Worm (Caenorhabditis elegans) whole organism, L4 larva: ENCODE data around the gene K02A6.2.

Experiments
- F26F4.8 ChIP-seq: fragments of 200-800 bp; sonication (Bioruptor generic); conservative IDR thresholded peaks from 2 replicates; pipeline ENCODE4 v1.3.6; 2022; ENCODE audit warnings: missing genetic modification characterization, missing compliant biosample characterization
- F37D6.2 ChIP-seq: sonication (generic microtip); optimal IDR thresholded peaks from 2 replicates; lab custom pipeline; 2016; ENCODE audit warnings: mild to moderate bottlenecking, missing genetic modification characterization, missing compliant biosample characterization
- Y48G9A.11 ChIP-seq: fragments of 200-800 bp; sonication (Bioruptor generic); IDR thresholded peaks from 2 replicates; pipeline ENCODE4 v1.3.6; 2022; ENCODE audit warnings: missing genetic modification reagents, missing genetic modification characterization, missing compliant biosample characterization
- Y5F2A.4 ChIP-seq: fragments of 200-800 bp; sonication (Bioruptor generic); optimal IDR thresholded peaks from 2 replicates; lab custom pipeline; 2018; ENCODE audit warnings: mild to moderate bottlenecking, missing genetic modification characterization, missing compliant biosample characterization
- Y75B8A.6 ChIP-seq: fragments of 200-800 bp; sonication (Bioruptor generic); IDR thresholded peaks from 2 replicates; pipeline ENCODE4 v1.3.6; 2022; ENCODE audit warnings: missing genetic modification reagents, missing genetic modification characterization, missing compliant biosample characterization
- ZK546.5 ChIP-seq, 2 experiments: sonication (generic microtip); optimal IDR thresholded peaks; 2 replicates each; lab custom pipeline; 2017; ENCODE audit warnings: missing biosample characterization in 2 of 2, missing genetic modification characterization in 2 of 2
- aha-1 ChIP-seq: fragments of 150-350 bp; peaks from one replicate; lab custom pipeline; 2014; ENCODE audit warnings: missing biosample characterization, missing genetic modification characterization
- aly-2 ChIP-seq: sonication (generic microtip); optimal IDR thresholded peaks from 2 replicates; lab custom pipeline; 2018; ENCODE audit warnings: missing biosample characterization, missing genetic modification characterization
- arid-1 ChIP-seq: fragments of 200-800 bp; sonication (Bioruptor generic); conservative IDR thresholded peaks from 2 replicates; pipeline ENCODE4 v1.3.6; 2022; ENCODE audit warnings: missing genetic modification reagents, missing genetic modification characterization, missing compliant biosample characterization
- attf-4 ChIP-seq: sonication (generic microtip); optimal IDR thresholded peaks from 3 replicates; lab custom pipeline; 2017; ENCODE audit warnings: missing biosample characterization, missing genetic modification characterization
- ceh-32 ChIP-seq: sonication (generic microtip); optimal IDR thresholded peaks from 2 replicates; lab custom pipeline; 2016; ENCODE audit warnings: mild to moderate bottlenecking, missing genetic modification characterization, missing compliant biosample characterization; ENCODE audit not compliant: poor library complexity
- ceh-62 ChIP-seq: sonication (generic microtip); optimal IDR thresholded peaks from 2 replicates; lab custom pipeline; 2017; ENCODE audit warnings: missing biosample characterization, missing genetic modification characterization
- ceh-82 ChIP-seq: sonication (generic microtip); optimal IDR thresholded peaks from 2 replicates; lab custom pipeline; 2017; ENCODE audit warnings: missing biosample characterization, missing genetic modification characterization
- dmd-8 ChIP-seq: fragments of 200-800 bp; sonication (Bioruptor generic); IDR thresholded peaks from 2 replicates; pipeline ENCODE4 v1.3.6; 2022; ENCODE audit warnings: missing genetic modification characterization, missing compliant biosample characterization
- dmd-9 ChIP-seq: fragments of 200-800 bp; sonication (Bioruptor generic); IDR thresholded peaks from 2 replicates; pipeline ENCODE4 v1.3.6; 2022; ENCODE audit warnings: missing genetic modification reagents, missing genetic modification characterization, missing compliant biosample characterization
- egl-27 ChIP-seq: sonication (generic microtip); optimal IDR thresholded peaks from 3 replicates; lab custom pipeline; 2017; ENCODE audit warnings: missing biosample characterization, missing genetic modification reagents, missing genetic modification characterization
- egl-43 ChIP-seq: fragments of 200-800 bp; sonication (Bioruptor generic); IDR thresholded peaks from 2 replicates; pipeline ENCODE4 v1.3.6; 2022; ENCODE audit warnings: missing genetic modification reagents, missing genetic modification characterization, missing compliant biosample characterization
- fos-1 ChIP-seq: fragments of 150-350 bp; optimal IDR thresholded peaks from 2 replicates; lab custom pipeline; 2014; ENCODE audit warnings: missing biosample characterization, missing genetic modification characterization
- gei-8 ChIP-seq: fragments of 200-800 bp; sonication (Bioruptor generic); optimal IDR thresholded peaks from 2 replicates; lab custom pipeline; 2018; ENCODE audit warnings: mild to moderate bottlenecking, missing genetic modification characterization, missing compliant biosample characterization
- hmg-1.1 ChIP-seq: fragments of 200-800 bp; sonication (Bioruptor generic); IDR thresholded peaks from 2 replicates; pipeline ENCODE4 v1.3.6; 2022; ENCODE audit warnings: missing genetic modification reagents, missing genetic modification characterization, missing compliant biosample characterization
- lim-7 ChIP-seq: fragments of 200-800 bp; sonication (Bioruptor generic); IDR thresholded peaks from 2 replicates; pipeline ENCODE4 v1.3.6; 2022; ENCODE audit warnings: missing genetic modification characterization, missing compliant biosample characterization
- lin-13 ChIP-seq: fragments of 150-350 bp; optimal IDR thresholded peaks from 2 replicates; lab custom pipeline; 2014; ENCODE audit warnings: missing biosample characterization, missing genetic modification reagents, missing genetic modification characterization
- lin-29 ChIP-seq: fragments of 200-800 bp; sonication (Bioruptor generic); IDR thresholded peaks from 2 replicates; pipeline ENCODE4 v1.3.6; 2022; ENCODE audit warnings: missing genetic modification reagents, missing genetic modification characterization, missing compliant biosample characterization
- lin-38 ChIP-seq: fragments of 200-800 bp; sonication (Bioruptor generic); IDR thresholded peaks from 2 replicates; pipeline ENCODE4 v1.3.6; 2022; ENCODE audit warnings: missing genetic modification reagents, missing genetic modification characterization, missing compliant biosample characterization
- lin-39 ChIP-seq: fragments of 150-350 bp; optimal IDR thresholded peaks from 2 replicates; lab custom pipeline; 2014; ENCODE audit warnings: missing biosample characterization, missing genetic modification reagents, missing genetic modification characterization
- mdt-29 ChIP-seq: fragments of 200-800 bp; sonication (Bioruptor generic); IDR thresholded peaks from 2 replicates; pipeline ENCODE4 v1.3.6; 2022; ENCODE audit warnings: missing genetic modification reagents, missing genetic modification characterization, missing compliant biosample characterization
- mxl-3 ChIP-seq: fragments of 200-800 bp; sonication (Bioruptor generic); optimal IDR thresholded peaks from 2 replicates; lab custom pipeline; 2018; ENCODE audit warnings: mild to moderate bottlenecking, missing genetic modification characterization, missing compliant biosample characterization
- nhr-11 ChIP-seq: fragments of 150-350 bp; optimal IDR thresholded peaks from 2 replicates; lab custom pipeline; 2014; ENCODE audit warnings: missing biosample characterization, missing genetic modification characterization
- nhr-25 ChIP-seq: sonication (generic microtip); optimal IDR thresholded peaks from 2 replicates; lab custom pipeline; 2017; ENCODE audit warnings: missing genetic modification characterization, mild to moderate bottlenecking, missing compliant biosample characterization, antibody characterized with exemption, moderate library complexity, borderline replicate concordance; ENCODE audit not compliant: insufficient read depth
- nhr-28 ChIP-seq: fragments of 150-350 bp; optimal IDR thresholded peaks from 2 replicates; lab custom pipeline; 2014; ENCODE audit warnings: missing biosample characterization, missing genetic modification characterization
- pha-4 ChIP-seq, 2 experiments: fragments of 150-350 bp in 1 of 2; fragments of 200-800 bp in 1 of 2; sonication (Bioruptor generic) in 1 of 2; IDR thresholded peaks in 1 of 2; optimal IDR thresholded peaks in 1 of 2; 2 replicates each; pipeline versions ENCODE4 v1.3.6 to Lab custom; 2014 to 2022; ENCODE audit warnings: missing genetic modification characterization in 2 of 2, missing genetic modification reagents in 2 of 2, missing biosample characterization in 1 of 2, missing compliant biosample characterization in 1 of 2
- rbr-2 ChIP-seq: sonication (generic microtip); optimal IDR thresholded peaks from 2 replicates; lab custom pipeline; 2016; ENCODE audit warnings: missing genotype, missing genetic modification characterization, missing compliant biosample characterization
- sdz-12 ChIP-seq: fragments of 200-800 bp; sonication (Bioruptor generic); optimal IDR thresholded peaks from 2 replicates; lab custom pipeline; 2018; ENCODE audit warnings: mild to moderate bottlenecking, missing genetic modification characterization, missing compliant biosample characterization
- snpc-1.2 ChIP-seq: fragments of 200-800 bp; sonication (Bioruptor generic); IDR thresholded peaks from 2 replicates; pipeline ENCODE4 v1.3.6; 2022; ENCODE audit warnings: missing genetic modification reagents, missing genetic modification characterization, missing compliant biosample characterization
- tag-97 ChIP-seq: fragments of 200-800 bp; sonication (Bioruptor generic); IDR thresholded peaks from 2 replicates; pipeline ENCODE4 v1.3.6; 2022; ENCODE audit warnings: missing genetic modification characterization, missing compliant biosample characterization
- unc-62 ChIP-seq, 3 experiments: fragments of 150-350 bp in 1 of 3; sonication (generic microtip); optimal IDR thresholded peaks in 2 of 3; peaks in 1 of 3; 1 replicate in 1 of 3; 2 replicates in 2 of 3; lab custom pipeline; 2014 to 2017; ENCODE audit warnings: missing biosample characterization in 3 of 3, missing genetic modification characterization in 3 of 3, missing genetic modification reagents in 3 of 3, missing genotype in 1 of 3
- zag-1 ChIP-seq: fragments of 150-350 bp; optimal IDR thresholded peaks from 2 replicates; lab custom pipeline; 2014; ENCODE audit warnings: missing biosample characterization, missing genetic modification characterization
- zfp-2 ChIP-seq: sonication (generic microtip); optimal IDR thresholded peaks from 2 replicates; lab custom pipeline; 2016; ENCODE audit warnings: mild to moderate bottlenecking, missing genetic modification characterization, missing compliant biosample characterization
- zfp-3 ChIP-seq: fragments of 200-800 bp; sonication (Bioruptor generic); conservative IDR thresholded peaks from 2 replicates; pipeline ENCODE4 v1.3.6; 2022; ENCODE audit warnings: missing genetic modification reagents, missing genetic modification characterization, missing compliant biosample characterization
- zip-11 ChIP-seq: fragments of 200-800 bp; sonication (Bioruptor generic); IDR thresholded peaks from 2 replicates; pipeline ENCODE4 v1.3.6; 2022; ENCODE audit warnings: missing genetic modification characterization, missing compliant biosample characterization
- zip-2 ChIP-seq: fragments of 150-350 bp; optimal IDR thresholded peaks from 2 replicates; lab custom pipeline; 2014; ENCODE audit warnings: missing biosample characterization, missing genetic modification characterization
- ztf-11 ChIP-seq: fragments of 150-350 bp; optimal IDR thresholded peaks from 2 replicates; lab custom pipeline; 2014; ENCODE audit warnings: missing biosample characterization, missing genetic modification characterization
- ztf-7 ChIP-seq: fragments of 150-350 bp; optimal IDR thresholded peaks from 2 replicates; lab custom pipeline; 2014; ENCODE audit warnings: missing biosample characterization, missing genetic modification characterization

K02A6.2 gene

DNA sequence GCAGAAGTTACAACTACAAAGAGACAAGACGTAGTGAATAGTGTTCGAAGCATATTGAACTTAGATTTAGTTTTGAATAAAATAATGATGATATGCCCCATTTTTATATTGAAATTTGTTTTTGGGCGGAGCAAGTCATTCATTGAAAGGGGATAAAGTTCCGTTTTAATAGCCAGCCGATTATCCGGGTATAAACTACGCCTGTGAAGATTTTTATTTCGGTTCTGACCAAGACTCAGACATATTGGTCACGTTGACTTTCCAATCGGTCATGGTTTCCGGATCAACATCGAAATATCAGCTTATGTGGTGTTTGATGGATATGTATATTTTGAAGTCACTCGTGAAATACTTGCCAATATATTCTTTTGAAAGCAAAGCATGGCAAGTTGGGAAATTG lies 6.2 kb downstream of the K02A6.2 start, which contains the start of gene K02A6.4:
TSS of gene K02A6.4 (minus strand) at position 101 of the 400 bp plus-strand sequence.
- no peak for TF ChIP-seq zip-2 (tag; lab: Kevin White, UChicago)
- no peak for TF ChIP-seq zfp-2 (tag; lab: Kevin White, UChicago)
- TF ChIP-seq dmd-9 (GFP tag; lab: Robert Waterston, UW): no peak
- no peak for TF ChIP-seq egl-27 (tag; lab: Kevin White, UChicago)
- no peak for TF ChIP-seq lin-29 (GFP tag; lab: Robert Waterston, UW)
- no peak for TF ChIP-seq nhr-11 (tag; lab: Kevin White, UChicago)
- TF ChIP-seq snpc-1.2 (GFP tag; lab: Robert Waterston, UW): no peak
- TF ChIP-seq lim-7: no peak
- no peak for TF ChIP-seq attf-4 (tag; lab: Kevin White, UChicago)
- no peak for TF ChIP-seq zfp-3
- TF ChIP-seq aly-2 (tag; lab: Kevin White, UChicago): no peak
- TF ChIP-seq, all 104 proteins: peak for 0

DNA sequence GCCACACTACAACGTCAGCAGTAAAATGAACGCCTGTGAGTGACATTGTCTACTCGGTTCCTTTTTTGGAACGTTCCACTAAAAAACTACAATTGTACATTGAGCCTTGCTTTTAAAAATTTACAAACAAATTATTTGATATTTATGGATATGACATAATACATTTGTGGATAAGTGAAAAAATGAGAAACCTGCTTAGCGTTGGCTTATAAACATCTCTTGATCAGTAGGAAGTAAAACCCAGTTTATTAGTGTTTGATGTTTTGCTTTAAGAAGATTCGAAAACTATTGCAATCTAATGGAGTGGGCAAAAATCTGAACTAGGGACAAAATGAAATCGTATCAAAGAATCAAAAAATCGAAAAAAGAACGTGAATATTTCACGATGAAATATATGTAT lies 7.9 kb downstream of the K02A6.2 start:
- TF ChIP-seq tag-97 (GFP tag; lab: Robert Waterston, UW): no peak
- TF ChIP-seq sdz-12 (GFP tag; lab: Kevin White, UChicago): no peak
- no peak for TF ChIP-seq ztf-11
- no peak for TF ChIP-seq fos-1
- TF ChIP-seq unc-62 (GFP tag; optimal IDR thresholded peaks at IDR 0.05 in 1 of 2; lab: Kevin White, UChicago): peak in 1 of 2 experiments; percentile 90
- no peak for TF ChIP-seq unc-62 (tag; optimal IDR thresholded peaks at IDR 0.05; lab: Kevin White, UChicago)
- TF ChIP-seq zag-1 (tag; lab: Kevin White, UChicago): no peak
- no peak for TF ChIP-seq arid-1 (GFP tag; lab: Robert Waterston, UW)
- no peak for TF ChIP-seq ceh-32 (tag; lab: Kevin White, UChicago)
- no peak for TF ChIP-seq nhr-28 (tag; lab: Kevin White, UChicago)
- TF ChIP-seq Y48G9A.11 (GFP tag; lab: Robert Waterston, UW): no peak
- TF ChIP-seq ceh-82 (tag; lab: Kevin White, UChicago): no peak
- peak; percentile 42 for TF ChIP-seq aha-1 (tag; lab: Kevin White, UChicago)
- TF ChIP-seq F26F4.8: no peak
- TF ChIP-seq ZK546.5 (tag; optimal IDR thresholded peaks at IDR 0.05; lab: Kevin White, UChicago): no peak

DNA sequence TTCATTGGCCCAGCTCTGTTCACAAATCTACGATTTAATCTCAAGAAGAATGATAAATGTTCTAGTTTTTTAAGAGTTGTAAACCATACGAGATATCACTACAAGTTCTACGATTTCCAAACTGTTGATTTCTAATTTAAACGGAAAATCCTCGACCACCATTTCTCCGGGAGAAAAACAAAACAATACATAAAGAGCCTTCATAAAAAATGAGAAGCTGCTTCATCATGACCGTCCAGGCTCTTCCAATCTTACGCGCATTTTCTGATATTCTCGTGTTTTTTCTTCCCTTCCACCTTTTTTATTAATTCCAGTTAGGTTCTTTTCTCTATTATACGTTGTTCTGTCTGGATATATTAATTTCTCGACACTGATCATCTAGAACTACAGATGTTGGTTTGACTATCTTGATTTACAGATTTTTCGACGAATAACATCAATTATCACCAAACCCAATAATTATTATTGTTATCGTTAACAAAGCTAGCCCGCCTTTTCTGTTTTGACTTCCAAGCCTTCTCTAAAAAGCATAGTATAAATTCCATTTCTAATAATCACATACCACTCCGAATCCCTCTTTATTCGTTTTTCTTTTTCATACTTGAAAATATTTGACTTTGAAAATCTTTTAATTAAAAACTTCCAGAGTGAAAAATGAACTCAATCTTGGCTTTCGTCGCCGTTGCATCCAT lies 10.2 kb downstream of the K02A6.2 start, which contains the start of gene C47D2.1:
TSS of gene C47D2.1 (plus strand) at position 642 of the 692 bp plus-strand sequence.
- TF ChIP-seq lin-39 (tag; lab: Kevin White, UChicago): no peak
- TF ChIP-seq aha-1 (tag; lab: Kevin White, UChicago): peak; percentile 91

DNA sequence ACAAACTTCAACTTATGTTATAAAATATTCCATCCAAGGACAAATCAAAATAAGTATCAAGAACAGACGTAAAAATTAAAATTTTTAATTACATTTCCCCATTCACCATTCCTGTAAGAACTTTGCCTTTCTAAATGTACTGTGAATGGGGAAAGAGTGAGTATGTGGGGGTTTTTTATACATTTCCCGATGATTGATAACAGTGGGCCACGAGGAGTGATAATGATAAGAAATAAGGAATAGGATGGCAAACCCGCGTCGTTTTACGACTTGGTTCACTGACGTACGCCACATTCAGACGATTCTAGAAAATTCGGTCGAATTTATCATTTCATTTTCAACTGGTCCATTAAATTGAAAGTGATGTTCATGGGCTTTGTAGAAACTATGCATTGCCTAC lies 13.8 kb downstream of the K02A6.2 start, which contains the start of gene cdd-1:
TSS of gene cdd-1 (minus strand) at position 151 of the 400 bp plus-strand sequence.
- no peak for TF ChIP-seq ztf-7 (tag; lab: Kevin White, UChicago)
- TF ChIP-seq pha-4 (GFP tag; IDR thresholded peaks at IDR 0.05; lab: Robert Waterston, UW): no peak
- TF ChIP-seq pha-4 (tag; optimal IDR thresholded peaks at IDR 0.05; lab: Kevin White, UChicago): no peak
- TF ChIP-seq ceh-62: no peak
- peak; percentile 53 for TF ChIP-seq nhr-28 (tag; lab: Kevin White, UChicago)
- no peak for TF ChIP-seq Y75B8A.6 (GFP tag; lab: Robert Waterston, UW)
- no peak for TF ChIP-seq lin-13 (GFP tag; lab: Kevin White, UChicago)
- no peak for TF ChIP-seq egl-43 (GFP tag; lab: Robert Waterston, UW)
- no peak for TF ChIP-seq lin-38
- no peak for TF ChIP-seq dmd-8
- TF ChIP-seq Y48G9A.11 (GFP tag; lab: Robert Waterston, UW): no peak
- no peak for TF ChIP-seq rbr-2 (tag; lab: Kevin White, UChicago)
- no peak for TF ChIP-seq zip-2 (tag; lab: Kevin White, UChicago)
- TF ChIP-seq unc-62 (GFP tag; optimal IDR thresholded peaks at IDR 0.05 in 1 of 2; lab: Kevin White, UChicago): peak in 1 of 2 experiments; percentile 47
- no peak for TF ChIP-seq unc-62 (tag; optimal IDR thresholded peaks at IDR 0.05; lab: Kevin White, UChicago)
- no peak for TF ChIP-seq hmg-1.1 (GFP tag; lab: Robert Waterston, UW)
- no peak for TF ChIP-seq nhr-11 (tag; lab: Kevin White, UChicago)
- no peak for TF ChIP-seq dmd-9 (GFP tag; lab: Robert Waterston, UW)
- TF ChIP-seq egl-27 (tag; lab: Kevin White, UChicago): no peak
- peak; percentile 28 for TF ChIP-seq gei-8 (GFP tag; lab: Kevin White, UChicago)
- no peak for TF ChIP-seq F37D6.2
- TF ChIP-seq ceh-82 (tag; lab: Kevin White, UChicago): no peak
- TF ChIP-seq mxl-3 (GFP tag; lab: Kevin White, UChicago): peak; percentile 73
- no peak for TF ChIP-seq zip-11 (GFP tag; lab: Robert Waterston, UW)
- TF ChIP-seq nhr-25 (tag; lab: Kevin White, UChicago): no peak
- no peak for TF ChIP-seq Y5F2A.4 (GFP tag; lab: Kevin White, UChicago)
- TF ChIP-seq mdt-29 (GFP tag; lab: Robert Waterston, UW): peak; percentile 78
